Worm (Caenorhabditis elegans): ENCODE results near the gene cyp-31A3.

The cyp-31A3 gene

ce11 chrIV:4811863-4812262, 51.0 kb downstream of the cyp-31A3 start, which contains the start of gene srw-95:
Gene srw-95, plus strand, starts transcription at chrIV:4812075.
- TF ChIP-seq nhr-43 (tag; optimal IDR thresholded peaks at IDR 0.05; ENCODE audit: poor library complexity, severe bottlenecking) (no peak), hmg-11 (tag; optimal IDR thresholded peaks at IDR 0.05) (no peak), lsy-12 (tag; optimal IDR thresholded peaks at IDR 0.05) (no peak), eor-1 (tag; optimal IDR thresholded peaks at IDR 0.05) (no peak), ceh-9 (tag; optimal IDR thresholded peaks at IDR 0.05) (no peak), mml-1 (tag; optimal IDR thresholded peaks at IDR 0.05) (no peak), pha-4 (tag; optimal IDR thresholded peaks at IDR 0.05) (no peak), ceh-28 (tag; optimal IDR thresholded peaks at IDR 0.05) (no peak)
